Fruit fly (Drosophila melanogaster): Measurements from ENCODE around the gene CG11927.

The CG11927 gene

dm6 chr2L:4856118-4856517 lies 8.6 kb downstream of the CG11927 start (continued):
- TF ChIP-seq org-1 (GFP tag; optimal IDR thresholded peaks at IDR 0.05) = peak; percentile 37
- TF ChIP-seq NC2β (GFP tag; optimal IDR thresholded peaks at IDR 0.05) = no peak
- peak; percentile 52; the same call in 1 of the 3 replicates for TF ChIP-seq dysf (GFP tag; IDR thresholded peaks at IDR 0.05)
- TF ChIP-seq br (optimal IDR thresholded peaks at IDR 0.05) = no peak
- TF ChIP-seq Spps (tag; optimal IDR thresholded peaks at IDR 0.05) = peak; percentile 57
- TF ChIP-seq Dip3 (GFP tag; optimal IDR thresholded peaks at IDR 0.05) = no peak
- no peak for TF ChIP-seq CG4617 (GFP tag; optimal IDR thresholded peaks at IDR 0.05; ENCODE audit: borderline replicate concordance)
- TF ChIP-seq CG9876 (GFP tag; optimal IDR thresholded peaks at IDR 0.05) = no peak
- TF ChIP-seq scrt (GFP tag; optimal IDR thresholded peaks at IDR 0.05) = peak; percentile 62
- peak; percentile 75 for TF ChIP-seq CG8924 (tag; optimal IDR thresholded peaks at IDR 0.05)
- TF ChIP-seq ATbp (GFP tag; optimal IDR thresholded peaks at IDR 0.05) = peak; percentile 63
- peak; percentile 88 for TF ChIP-seq sens (GFP tag)
- peak; percentile 38 for TF ChIP-seq CG1529 (GFP tag; optimal IDR thresholded peaks at IDR 0.05)
- peak; percentile 74 for TF ChIP-seq CG17328 (GFP tag; IDR thresholded peaks at IDR 0.05)
- TF ChIP-seq ftz-f1 (GFP tag; optimal IDR thresholded peaks at IDR 0.05) = no peak
- no peak for TF ChIP-seq CG11560 (tag; IDR thresholded peaks at IDR 0.05)
- TF ChIP-seq TFAM (GFP tag; optimal IDR thresholded peaks at IDR 0.05) = no peak
- peak; percentile 72 for TF ChIP-seq CG6689 (GFP tag; IDR thresholded peaks at IDR 0.05)
- peak; percentile 87 for TF ChIP-seq gem (tag; optimal IDR thresholded peaks at IDR 0.05)
- TF ChIP-seq CG11696 (GFP tag; IDR thresholded peaks at IDR 0.05) = peak; percentile 87
- TF ChIP-seq chif (GFP tag; optimal IDR thresholded peaks at IDR 0.05) = peak; percentile 7 to 48
- TF ChIP-seq disco-r (GFP tag; optimal IDR thresholded peaks at IDR 0.05) = no peak
- TF ChIP-seq CG16815 (GFP tag; optimal IDR thresholded peaks at IDR 0.05) = peak; percentile 43
- no peak for TF ChIP-seq sna (GFP tag; IDR thresholded peaks at IDR 0.05; ENCODE audit: partially characterized antibody)
- no peak for TF ChIP-seq Oaz (GFP tag; IDR thresholded peaks at IDR 0.05)
- TF ChIP-seq CG15011 (GFP tag; optimal IDR thresholded peaks at IDR 0.05) = peak; percentile 45
- peak; percentile 65 for TF ChIP-seq zen (tag; optimal IDR thresholded peaks at IDR 0.05)
- TF ChIP-seq chinmo (GFP tag; IDR thresholded peaks at IDR 0.05; ENCODE audit: partially characterized antibody) = no peak
- TF ChIP-seq dmrt11E (tag; optimal IDR thresholded peaks at IDR 0.05) = peak; percentile 66
- peak; percentile 40 for TF ChIP-seq run (tag; optimal IDR thresholded peaks at IDR 0.05)
- peak; percentile 65 for TF ChIP-seq HLH3B (GFP tag; IDR thresholded peaks at IDR 0.05)
- TF ChIP-seq gcm2 (GFP tag; optimal IDR thresholded peaks at IDR 0.05) = no peak
- TF ChIP-seq dmrt99B (tag; optimal IDR thresholded peaks at IDR 0.05) = peak; percentile 84
- TF ChIP-seq NC2α (GFP tag; optimal IDR thresholded peaks at IDR 0.05) = no peak
- peak; percentile 48 for TF ChIP-seq CG12659 (GFP tag; optimal IDR thresholded peaks at IDR 0.05)
- peak; percentile 71 for TF ChIP-seq CG32767 (GFP tag; IDR thresholded peaks at IDR 0.05)
- TF ChIP-seq fu2 (GFP tag; optimal IDR thresholded peaks at IDR 0.05) = no peak
- no peak for TF ChIP-seq hth (optimal IDR thresholded peaks at IDR 0.05)
- no peak for TF ChIP-seq Drgx (GFP tag; IDR thresholded peaks at IDR 0.05)
- peak; percentile 81 for TF ChIP-seq Xrp1 (GFP tag; IDR thresholded peaks at IDR 0.05)
- no peak for TF ChIP-seq sr (GFP tag; IDR thresholded peaks at IDR 0.05)
- TF ChIP-seq Abd-B (GFP tag; optimal IDR thresholded peaks at IDR 0.05) = peak; percentile 33
- TF ChIP-seq CG12155 (GFP tag; optimal IDR thresholded peaks at IDR 0.05) = no peak
- TF ChIP-seq Dp (GFP tag; optimal IDR thresholded peaks at IDR 0.05) = no peak
- TF ChIP-seq CG2129 (GFP tag; IDR thresholded peaks at IDR 0.05; ENCODE audit: partially characterized antibody) = no peak
- TF ChIP-seq CG34376 (GFP tag; optimal IDR thresholded peaks at IDR 0.05) = no peak
- no peak for TF ChIP-seq Atf3 (GFP tag; optimal IDR thresholded peaks at IDR 0.05)
- peak in 1 of 2 experiments; percentile 43 for TF ChIP-seq dpn (GFP tag; optimal IDR thresholded peaks at IDR 0.05)
- no peak for TF ChIP-seq tll (GFP tag; optimal IDR thresholded peaks at IDR 0.05)
- no peak for TF ChIP-seq CG12299 (tag; optimal IDR thresholded peaks at IDR 0.05)
- peak; percentile 52; the same call in 1 of the 2 replicates for TF ChIP-seq CG43689 (GFP tag; IDR thresholded peaks at IDR 0.05)
- TF ChIP-seq Fer2 (tag; optimal IDR thresholded peaks at IDR 0.05) = no peak
